Worm (Caenorhabditis elegans) whole organism, young adult: ENCODE measurements around the gene T22B2.2.

Experiments
- D2030.7 ChIP-seq: fragments of 200-800 bp; sonication (Bioruptor generic); IDR thresholded peaks from 2 replicates; pipeline ENCODE4 v1.3.6; 2022; ENCODE audit warnings: missing genetic modification reagents, missing genetic modification characterization, missing compliant biosample characterization
- F22D6.2 ChIP-seq: sonication (generic microtip); optimal IDR thresholded peaks from 2 replicates; lab custom pipeline; 2016; ENCODE audit warnings: mild to moderate bottlenecking, missing genetic modification characterization, missing compliant biosample characterization
- F37B4.10 ChIP-seq: fragments of 200-800 bp; sonication (Bioruptor generic); IDR thresholded peaks from 2 replicates; pipeline ENCODE4 v1.3.6; 2022; ENCODE audit warnings: missing genetic modification characterization, missing compliant biosample characterization
- F55B11.4 ChIP-seq: sonication (generic microtip); optimal IDR thresholded peaks from 2 replicates; lab custom pipeline; 2016; ENCODE audit warnings: missing compliant biosample characterization, missing genetic modification characterization, borderline replicate concordance; ENCODE audit not compliant: insufficient read depth
- F57A8.1 ChIP-seq: fragments of 200-800 bp; sonication (Bioruptor generic); optimal IDR thresholded peaks from 2 replicates; lab custom pipeline; 2018; ENCODE audit warnings: mild to moderate bottlenecking, missing genetic modification characterization, moderate library complexity, missing compliant biosample characterization
- T26A5.8 ChIP-seq: sonication (generic microtip); optimal IDR thresholded peaks from 2 replicates; lab custom pipeline; 2016; ENCODE audit warnings: missing genetic modification characterization, missing compliant biosample characterization
- Y79H2A.3 ChIP-seq: fragments of 200-800 bp; sonication (Bioruptor generic); conservative IDR thresholded peaks from 2 replicates; pipeline ENCODE4 v1.3.6; 2022; ENCODE audit warnings: missing genetic modification reagents, missing genetic modification characterization, missing compliant biosample characterization
- ZK185.1 ChIP-seq: sonication (generic microtip); optimal IDR thresholded peaks from 2 replicates; lab custom pipeline; 2016; ENCODE audit warnings: mild to moderate bottlenecking, missing genetic modification characterization, missing compliant biosample characterization; ENCODE audit not compliant: poor library complexity, severe bottlenecking
- atf-7 ChIP-seq: sonication (generic microtip); optimal IDR thresholded peaks from 2 replicates; lab custom pipeline; 2017; ENCODE audit warnings: mild to moderate bottlenecking, missing genetic modification characterization, missing compliant biosample characterization
- athp-1 ChIP-seq: sonication (generic microtip); optimal IDR thresholded peaks from 2 replicates; lab custom pipeline; 2017; ENCODE audit warnings: mild to moderate bottlenecking, missing genetic modification characterization, missing compliant biosample characterization
- bed-2 ChIP-seq: fragments of 200-800 bp; sonication (Bioruptor generic); IDR thresholded peaks from 2 replicates; pipeline ENCODE4 v1.3.6; 2022; ENCODE audit warnings: missing genetic modification reagents, missing genetic modification characterization, missing compliant biosample characterization
- ceh-27 ChIP-seq: fragments of 200-800 bp; sonication (Bioruptor generic); optimal IDR thresholded peaks from 2 replicates; lab custom pipeline; 2018; ENCODE audit warnings: mild to moderate bottlenecking, missing genetic modification characterization, moderate library complexity, missing compliant biosample characterization
- ceh-40 ChIP-seq: fragments of 200-800 bp; sonication (Bioruptor generic); IDR thresholded peaks from 2 replicates; pipeline ENCODE4 v1.3.6; 2022; ENCODE audit warnings: missing genetic modification characterization, missing compliant biosample characterization
- ceh-79 ChIP-seq: sonication (generic microtip); optimal IDR thresholded peaks from 2 replicates; lab custom pipeline; 2017; ENCODE audit warnings: mild to moderate bottlenecking, missing genetic modification characterization, missing compliant biosample characterization
- chd-7 ChIP-seq: sonication (generic microtip); optimal IDR thresholded peaks from 2 replicates; lab custom pipeline; 2016; ENCODE audit warnings: mild to moderate bottlenecking, missing genetic modification characterization, moderate library complexity, missing compliant biosample characterization
- die-1 ChIP-seq: sonication (generic microtip); optimal IDR thresholded peaks from 2 replicates; lab custom pipeline; 2016; ENCODE audit warnings: missing genotype, mild to moderate bottlenecking, missing genetic modification characterization, missing compliant biosample characterization
- ekl-4 ChIP-seq: fragments of 200-800 bp; sonication (Bioruptor generic); IDR thresholded peaks from 2 replicates; pipeline ENCODE4 v1.3.6; 2022; ENCODE audit warnings: missing genetic modification reagents, missing genetic modification characterization, missing compliant biosample characterization
- ets-4 ChIP-seq: fragments of 200-800 bp; sonication (Bioruptor generic); optimal IDR thresholded peaks from 2 replicates; lab custom pipeline; 2018; ENCODE audit warnings: mild to moderate bottlenecking, missing genetic modification characterization, missing compliant biosample characterization
- fkh-3 ChIP-seq: sonication (generic microtip); optimal IDR thresholded peaks from 2 replicates; lab custom pipeline; 2016; ENCODE audit warnings: mild to moderate bottlenecking, missing genetic modification characterization, missing compliant biosample characterization
- gei-17 ChIP-seq: fragments of 200-800 bp; sonication (Bioruptor generic); optimal IDR thresholded peaks from 2 replicates; lab custom pipeline; 2018; ENCODE audit warnings: mild to moderate bottlenecking, missing genetic modification characterization, missing compliant biosample characterization
- him-1 ChIP-seq: sonication (generic microtip); optimal IDR thresholded peaks from 2 replicates; lab custom pipeline; 2016; ENCODE audit warnings: missing genotype, missing genetic modification reagents, missing genetic modification characterization, missing compliant biosample characterization
- hlh-12 ChIP-seq: sonication (generic microtip); optimal IDR thresholded peaks from 2 replicates; lab custom pipeline; 2016; ENCODE audit warnings: missing genetic modification characterization, missing compliant biosample characterization
- hlh-26 ChIP-seq: fragments of 200-800 bp; sonication (Bioruptor generic); conservative IDR thresholded peaks from 2 replicates; pipeline ENCODE4 v1.3.6; 2022; ENCODE audit warnings: missing genetic modification reagents, missing genetic modification characterization, missing compliant biosample characterization
- hrde-1 ChIP-seq: sonication (generic microtip); optimal IDR thresholded peaks from 2 replicates; lab custom pipeline; 2016; ENCODE audit warnings: missing genetic modification characterization, mild to moderate bottlenecking, missing compliant biosample characterization, moderate library complexity, missing genotype, missing genetic modification reagents, borderline replicate concordance
- lin-40 ChIP-seq: sonication (generic microtip); optimal IDR thresholded peaks from 2 replicates; lab custom pipeline; 2016; ENCODE audit warnings: missing genetic modification characterization, mild to moderate bottlenecking, missing compliant biosample characterization, missing genotype, missing genetic modification reagents
- madf-3 ChIP-seq: fragments of 200-800 bp; sonication (Bioruptor generic); IDR thresholded peaks from 2 replicates; pipeline ENCODE4 v1.3.6; 2022; ENCODE audit warnings: missing genetic modification reagents, missing genetic modification characterization, missing compliant biosample characterization
- mel-28 ChIP-seq: sonication (generic microtip); optimal IDR thresholded peaks from 2 replicates; lab custom pipeline; 2016; ENCODE audit warnings: borderline replicate concordance, mild to moderate bottlenecking, missing genetic modification characterization, missing compliant biosample characterization
- nhr-27 ChIP-seq: fragments of 200-800 bp; sonication (Bioruptor generic); optimal IDR thresholded peaks from 2 replicates; lab custom pipeline; 2018; ENCODE audit warnings: mild to moderate bottlenecking, missing genetic modification characterization, moderate library complexity, missing compliant biosample characterization
- nhr-80 ChIP-seq: sonication (generic microtip); optimal IDR thresholded peaks from 2 replicates; lab custom pipeline; 2016; ENCODE audit warnings: missing genetic modification characterization, missing compliant biosample characterization
- nhr-90 ChIP-seq: sonication (generic microtip); optimal IDR thresholded peaks from 2 replicates; lab custom pipeline; 2016; ENCODE audit warnings: missing genotype, mild to moderate bottlenecking, missing genetic modification characterization, missing compliant biosample characterization
- snpc-4 ChIP-seq, 5 experiments: fragments of 150-350 bp in 1 of 5; sonication (generic microtip) in 4 of 5; optimal IDR thresholded peaks; 2 replicates each; lab custom pipeline; 2014 to 2018; ENCODE audit warnings: missing genetic modification characterization in 5 of 5, missing biosample characterization in 3 of 5, antibody characterized with exemption in 2 of 5, mild to moderate bottlenecking in 2 of 5, missing compliant biosample characterization in 2 of 5, missing genotype in 2 of 5, moderate library complexity in 2 of 5, missing genetic modification reagents in 1 of 5
- tlf-1 ChIP-seq: fragments of 200-800 bp; sonication (Bioruptor generic); optimal IDR thresholded peaks from 2 replicates; lab custom pipeline; 2018; ENCODE audit warnings: mild to moderate bottlenecking, missing genetic modification characterization, missing compliant biosample characterization
- unc-62 ChIP-seq: fragments of 150-350 bp; optimal IDR thresholded peaks from 2 replicates; lab custom pipeline; 2014; ENCODE audit warnings: missing biosample characterization, missing genetic modification reagents, missing genetic modification characterization
- zfh-2 ChIP-seq: fragments of 200-800 bp; sonication (Bioruptor generic); conservative IDR thresholded peaks from 2 replicates; pipeline ENCODE4 v1.3.6; 2022; ENCODE audit warnings: missing genetic modification reagents, missing genetic modification characterization, missing compliant biosample characterization
- zim-3 ChIP-seq: sonication (generic microtip); optimal IDR thresholded peaks from 2 replicates; lab custom pipeline; 2017; ENCODE audit warnings: mild to moderate bottlenecking, missing genetic modification characterization, moderate library complexity, missing compliant biosample characterization
- ztf-18 ChIP-seq: sonication (generic microtip); optimal IDR thresholded peaks from 2 replicates; lab custom pipeline; 2016; ENCODE audit warnings: missing genotype, mild to moderate bottlenecking, missing genetic modification characterization, missing compliant biosample characterization
- ztf-26 ChIP-seq: sonication (generic microtip); optimal IDR thresholded peaks from 2 replicates; lab custom pipeline; 2017; ENCODE audit warnings: missing genetic modification characterization, missing compliant biosample characterization
- ztf-28 ChIP-seq: fragments of 200-800 bp; sonication (Bioruptor generic); IDR thresholded peaks from 2 replicates; pipeline ENCODE4 v1.3.6; 2022; ENCODE audit warnings: missing genetic modification reagents, missing genetic modification characterization, missing compliant biosample characterization

Gene T22B2.2

ce11 chrX:3915748-3916147 lies 4.5 kb upstream of the T22B2.2 start, which contains the start of gene idpp-9:
TSS of gene idpp-9 (minus strand) at chrX:3915848.
- TF ChIP-seq ceh-79 (tag; lab: Kevin White, UChicago) (no peak), hlh-12 (tag; lab: Kevin White, UChicago) (no peak), atf-7 (no peak), ceh-40 (no peak), nhr-90 (tag; lab: Kevin White, UChicago) (no peak), mel-28 (tag; lab: Kevin White, UChicago) (no peak), zfh-2 (GFP tag; lab: Robert Waterston, UW) (no peak), bed-2 (GFP tag; lab: Robert Waterston, UW) (no peak), die-1 (tag; lab: Kevin White, UChicago) (no peak), unc-62 (no peak)

DNA sequence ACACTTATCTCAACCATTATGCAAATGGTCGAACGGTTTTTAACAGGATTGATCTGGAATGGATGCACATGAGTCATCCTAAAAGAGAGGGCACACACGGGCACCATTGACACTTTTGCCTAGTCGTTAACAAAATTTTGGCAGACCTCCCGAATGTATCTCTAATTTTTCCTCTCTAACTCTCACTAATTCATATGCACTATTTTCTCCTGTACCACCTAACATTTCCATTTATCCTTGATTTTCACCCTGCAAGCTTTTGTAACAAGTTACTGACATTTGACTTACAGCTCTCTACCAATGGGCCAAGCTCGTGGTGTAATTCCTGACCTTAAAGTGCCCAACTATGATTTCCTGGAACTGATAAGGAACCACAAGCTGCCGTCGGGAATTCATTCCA lies 3.2 kb upstream of the T22B2.2 start, which contains the start of gene T22B2.3:
T22B2.3 (plus strand) TSS at position 301 of the 400 bp plus-strand sequence.
- TF ChIP-seq lin-40 = no peak
- no peak for TF ChIP-seq hlh-12 (tag; lab: Kevin White, UChicago)
- TF ChIP-seq madf-3 (GFP tag; lab: Robert Waterston, UW) = no peak
- no peak for TF ChIP-seq atf-7
- no peak for TF ChIP-seq D2030.7 (GFP tag; lab: Robert Waterston, UW)
- no peak for TF ChIP-seq ceh-27 (GFP tag; lab: Kevin White, UChicago)
- TF ChIP-seq athp-1 = no peak
- TF ChIP-seq fkh-3 (tag; lab: Kevin White, UChicago) = no peak
- no peak for TF ChIP-seq chd-7 (tag; lab: Kevin White, UChicago)
- no peak for TF ChIP-seq T26A5.8 (tag; lab: Kevin White, UChicago)
- TF ChIP-seq gei-17 = no peak
- no peak for TF ChIP-seq nhr-80 (tag; lab: Kevin White, UChicago)
- TF ChIP-seq, all 124 proteins: peak for 0

DNA sequence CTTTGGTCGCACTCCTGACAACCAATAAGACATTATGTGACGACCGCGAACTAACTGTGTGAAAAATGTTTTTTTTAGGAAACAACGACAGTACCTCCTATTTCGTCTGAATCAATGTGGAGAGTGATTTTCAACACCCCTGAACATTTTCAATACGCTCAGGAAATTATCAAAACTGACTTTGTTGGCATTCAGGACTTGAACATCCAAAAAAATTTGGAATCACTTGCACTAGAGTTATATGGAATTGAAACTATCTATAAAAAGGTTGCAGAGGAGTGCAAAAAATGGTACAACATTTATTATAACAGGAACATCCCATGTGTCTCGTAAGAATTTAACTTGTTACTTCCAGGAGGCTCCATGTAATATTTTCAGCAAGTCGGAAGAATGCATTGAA lies 2.0 kb upstream of the T22B2.2 start:
- TF ChIP-seq ets-4 (GFP tag; lab: Kevin White, UChicago) (no peak), F37B4.10 (GFP tag; lab: Robert Waterston, UW) (no peak), F22D6.2 (tag; lab: Kevin White, UChicago) (no peak), hlh-26 (no peak), nhr-80 (tag; lab: Kevin White, UChicago) (no peak), ztf-18 (tag; lab: Kevin White, UChicago) (no peak), Y79H2A.3 (GFP tag; lab: Robert Waterston, UW) (no peak), F57A8.1 (GFP tag; lab: Kevin White, UChicago) (no peak), snpc-4 (GFP tag; optimal IDR thresholded peaks at IDR 0.05; lab: Kevin White, UChicago) (no peak), snpc-4 (tag; optimal IDR thresholded peaks at IDR 0.05; lab: Kevin White, UChicago) (no peak), ZK185.1 (tag; lab: Kevin White, UChicago) (no peak), tlf-1 (GFP tag; lab: Kevin White, UChicago) (no peak), zim-3 (tag; lab: Kevin White, UChicago) (no peak), ekl-4 (GFP tag; lab: Robert Waterston, UW) (no peak), ztf-28 (GFP tag; lab: Robert Waterston, UW) (no peak), hrde-1 (tag; lab: Kevin White, UChicago) (no peak), nhr-27 (no peak), him-1 (tag; lab: Kevin White, UChicago) (no peak), ztf-26 (no peak), F55B11.4 (tag; lab: Kevin White, UChicago) (no peak)
- TF ChIP-seq, all 124 proteins: peak for 0
